Worm (Caenorhabditis elegans) whole organism, L1 larva: ENCODE results near the gene R11D1.4.

Source experiments
- aly-2 ChIP-seq: fragments of 150-350 bp; optimal IDR thresholded peaks from 2 replicates; lab custom pipeline; 2014; ENCODE audit warnings: missing biosample characterization, missing genetic modification characterization
- ama-1 ChIP-seq: fragments of 150-350 bp; optimal IDR thresholded peaks from 2 replicates; lab custom pipeline; 2014
- ceh-82 ChIP-seq, 3 experiments: fragments of 150-350 bp in 1 of 3; sonication (generic microtip) in 2 of 3; optimal IDR thresholded peaks; 2 replicates each; lab custom pipeline; 2014 to 2017; ENCODE audit warnings: missing biosample characterization in 3 of 3, missing genetic modification characterization in 3 of 3
- ceh-90 ChIP-seq: sonication (generic microtip); optimal IDR thresholded peaks from 2 replicates; lab custom pipeline; 2016; ENCODE audit warnings: missing genetic modification characterization, missing compliant biosample characterization
- lin-39 ChIP-seq: fragments of 150-350 bp; optimal IDR thresholded peaks from 2 replicates; lab custom pipeline; 2014; ENCODE audit warnings: missing biosample characterization, missing genetic modification reagents, missing genetic modification characterization
- nhr-11 ChIP-seq: fragments of 150-350 bp; optimal IDR thresholded peaks from 2 replicates; lab custom pipeline; 2014; ENCODE audit warnings: missing biosample characterization, missing genetic modification characterization
- skn-1 ChIP-seq: fragments of 150-350 bp; optimal IDR thresholded peaks from 2 replicates; lab custom pipeline; 2014; ENCODE audit warnings: missing biosample characterization, missing genetic modification characterization
- snpc-4 ChIP-seq: fragments of 150-350 bp; optimal IDR thresholded peaks from 2 replicates; lab custom pipeline; 2014; ENCODE audit warnings: missing biosample characterization, missing genetic modification characterization

DNA sequence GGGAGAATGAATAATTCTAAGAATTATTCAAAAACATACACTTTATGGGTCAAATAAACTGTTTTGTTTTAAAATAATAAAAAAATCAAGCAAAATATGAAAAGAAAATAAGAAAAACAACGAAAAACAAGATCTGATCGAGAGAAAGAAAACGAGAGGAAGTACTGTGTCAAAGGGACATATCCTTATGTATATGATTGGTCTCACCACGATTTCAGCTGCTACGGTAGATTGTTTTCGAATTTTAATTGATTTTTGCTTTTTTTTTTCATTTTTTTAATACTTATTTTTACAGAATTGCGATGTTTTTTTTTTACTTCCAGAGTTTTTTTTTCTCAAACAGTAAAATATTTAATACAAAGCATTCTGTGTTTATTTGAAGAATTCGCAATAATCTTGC lies 17.2 kb downstream of the R11D1.4 start:
- no peak for TF ChIP-seq ama-1
- no peak for TF ChIP-seq ceh-90 (tag; lab: Kevin White, UChicago)
- TF ChIP-seq ceh-82 (tag; optimal IDR thresholded peaks at IDR 0.05; lab: Kevin White, UChicago) = no peak
- TF ChIP-seq snpc-4 (tag; lab: Kevin White, UChicago) = no peak
- no peak for TF ChIP-seq aly-2
- TF ChIP-seq lin-39 (tag; lab: Kevin White, UChicago) = no peak
- no peak for TF ChIP-seq nhr-11 (tag; lab: Kevin White, UChicago)
- TF ChIP-seq skn-1 (tag; lab: Kevin White, UChicago) = no peak
